Worm (Caenorhabditis elegans) whole organism, mixed stage, embryonic: Measurements from ENCODE around the gene pes-23.

ENCODE experiments used
- M03D4.4 ChIP-seq: sonication (generic microtip); optimal IDR thresholded peaks from 2 replicates; lab custom pipeline; 2017; ENCODE audit warnings: mild to moderate bottlenecking, missing genetic modification characterization, missing compliant biosample characterization
- blmp-1 ChIP-seq: fragments of 150-350 bp; optimal IDR thresholded peaks from 2 replicates; lab custom pipeline; 2014; ENCODE audit warnings: missing biosample characterization, missing genetic modification characterization
- ces-1 ChIP-seq: fragments of 150-350 bp; optimal IDR thresholded peaks from 2 replicates; lab custom pipeline; 2014; ENCODE audit warnings: missing biosample characterization, missing genetic modification reagents, missing genetic modification characterization
- cnd-1 ChIP-seq: fragments of 200-800 bp; sonication (Bioruptor generic); optimal IDR thresholded peaks from 2 replicates; lab custom pipeline; 2018; ENCODE audit warnings: mild to moderate bottlenecking, missing genetic modification characterization, missing compliant biosample characterization
- mab-5 ChIP-seq: fragments of 150-350 bp; optimal IDR thresholded peaks from 2 replicates; lab custom pipeline; 2014; ENCODE audit warnings: missing biosample characterization, missing genetic modification characterization
- pha-4 ChIP-seq: fragments of 150-350 bp; optimal IDR thresholded peaks from 2 replicates; lab custom pipeline; 2018; ENCODE audit warnings: missing biosample characterization, missing genetic modification reagents, missing genetic modification characterization
- unc-62 ChIP-seq: fragments of 150-350 bp; optimal IDR thresholded peaks from 2 replicates; lab custom pipeline; 2014; ENCODE audit warnings: missing biosample characterization, missing genetic modification reagents, missing genetic modification characterization

- TF ChIP-seq cnd-1 (tag; lab: Kevin White, UChicago) = no peak
- TF ChIP-seq unc-62 = no peak
- TF ChIP-seq mab-5 (tag; lab: Kevin White, UChicago) = no peak
- TF ChIP-seq M03D4.4 (tag; lab: Kevin White, UChicago) = no peak
- TF ChIP-seq ces-1 (GFP tag; lab: Kevin White, UChicago) = no peak
- TF ChIP-seq pha-4 = no peak
- no peak for TF ChIP-seq blmp-1 (tag; lab: Kevin White, UChicago)
Observed at ce11 chrX:6946789-6947188, 45.6 kb downstream of the pes-23 start.
